Worm (Caenorhabditis elegans): Measurements from ENCODE around the gene F59F5.5.
A peak's percentile ranks its signal among the peaks of the same experiment; 100 is the strongest.

The F59F5.5 gene

DNA sequence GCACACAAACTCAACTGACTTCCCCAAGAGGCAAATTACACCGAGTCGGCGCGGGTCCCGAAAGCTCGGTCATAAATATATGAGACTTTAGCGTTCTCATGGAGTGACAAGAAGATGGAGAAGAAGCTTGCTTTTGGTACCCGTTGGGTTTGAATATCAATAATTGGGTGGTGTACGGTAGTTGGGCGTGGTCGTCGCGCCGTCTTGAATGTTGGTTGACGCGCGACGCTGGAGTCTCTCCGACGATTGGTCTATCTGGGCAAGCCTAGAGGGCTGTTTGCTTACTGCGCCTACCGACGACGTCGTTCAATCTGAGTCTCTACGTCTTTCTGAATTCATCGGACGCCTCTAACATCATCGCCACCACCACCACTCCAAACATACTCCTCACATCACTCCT is 31.0 kb upstream of the F59F5.5 start:
- no peak for TF ChIP-seq nhr-76 (tag; optimal IDR thresholded peaks at IDR 0.05)
- no peak for TF ChIP-seq ceh-16 (tag; optimal IDR thresholded peaks at IDR 0.05)
- no peak for TF ChIP-seq aly-2 (tag; optimal IDR thresholded peaks at IDR 0.05)
- TF ChIP-seq eor-1 (tag; optimal IDR thresholded peaks at IDR 0.05) = no peak
- no peak for TF ChIP-seq mml-1 (tag; optimal IDR thresholded peaks at IDR 0.05)
- TF ChIP-seq nfya-1 (tag; optimal IDR thresholded peaks at IDR 0.05; ENCODE audit: insufficient read depth) = peak; percentile 82

- no peak for TF ChIP-seq elt-3 (tag; optimal IDR thresholded peaks at IDR 0.05)
- no peak for TF ChIP-seq mml-1 (tag; optimal IDR thresholded peaks at IDR 0.05)
- no peak for TF ChIP-seq daf-12 (tag; optimal IDR thresholded peaks at IDR 0.05)
- TF ChIP-seq elt-2 (tag; optimal IDR thresholded peaks at IDR 0.05) = no peak
- TF ChIP-seq sea-2 (GFP tag; optimal IDR thresholded peaks at IDR 0.05) = no peak
- TF ChIP-seq ceh-9 (tag; optimal IDR thresholded peaks at IDR 0.05) = no peak
- TF ChIP-seq nhr-77 (tag; optimal IDR thresholded peaks at IDR 0.05) = no peak
- no peak for TF ChIP-seq mdl-1 (tag; optimal IDR thresholded peaks at IDR 0.05)
- TF ChIP-seq ztf-11 (tag; optimal IDR thresholded peaks at IDR 0.05) = no peak
- no peak for TF ChIP-seq nhr-76 (tag; optimal IDR thresholded peaks at IDR 0.05)
- no peak for TF ChIP-seq ceh-28 (tag; optimal IDR thresholded peaks at IDR 0.05)
- no peak for TF ChIP-seq lin-39 (tag; optimal IDR thresholded peaks at IDR 0.05)
- no peak for TF ChIP-seq hmg-11 (tag; optimal IDR thresholded peaks at IDR 0.05)
- TF ChIP-seq nhr-28 (tag; optimal IDR thresholded peaks at IDR 0.05) = no peak
- TF ChIP-seq nhr-43 (tag; optimal IDR thresholded peaks at IDR 0.05; ENCODE audit: poor library complexity, severe bottlenecking) = no peak
- no peak for TF ChIP-seq fos-1 (tag; optimal IDR thresholded peaks at IDR 0.05)
- TF ChIP-seq ceh-16 (tag; optimal IDR thresholded peaks at IDR 0.05) = no peak
Observed at ce11 chrX:10516549-10516948, 29.3 kb upstream of the F59F5.5 start.

- TF ChIP-seq unc-39 (tag; optimal IDR thresholded peaks at IDR 0.05) = no peak
- no peak for TF ChIP-seq ama-1 (optimal IDR thresholded peaks at IDR 0.05)
- no peak for TF ChIP-seq eor-1 (tag; optimal IDR thresholded peaks at IDR 0.05)
- TF ChIP-seq nhr-11 (tag; optimal IDR thresholded peaks at IDR 0.05) = no peak
- no peak for TF ChIP-seq nhr-23 (tag; optimal IDR thresholded peaks at IDR 0.05)
- no peak for TF ChIP-seq elt-2 (tag; optimal IDR thresholded peaks at IDR 0.05)
- TF ChIP-seq ZK546.5 (tag; optimal IDR thresholded peaks at IDR 0.05) = no peak
- no peak for TF ChIP-seq nhr-12 (tag; optimal IDR thresholded peaks at IDR 0.05)
- TF ChIP-seq nhr-77 (tag; optimal IDR thresholded peaks at IDR 0.05) = no peak
- TF ChIP-seq mml-1 (tag; optimal IDR thresholded peaks at IDR 0.05) = no peak
- TF ChIP-seq nhr-28 (tag; optimal IDR thresholded peaks at IDR 0.05) = no peak
- no peak for TF ChIP-seq mdl-1 (tag; optimal IDR thresholded peaks at IDR 0.05)
- TF ChIP-seq lin-39 (tag; optimal IDR thresholded peaks at IDR 0.05) = no peak
Observed at ce11 chrX:10520185-10520584, 25.6 kb upstream of the F59F5.5 start.

- TF ChIP-seq nhr-23 (tag; optimal IDR thresholded peaks at IDR 0.05) (no peak), nhr-237 (tag; optimal IDR thresholded peaks at IDR 0.05) (no peak), elt-2 (tag; optimal IDR thresholded peaks at IDR 0.05) (no peak), ceh-82 (tag; optimal IDR thresholded peaks at IDR 0.05) (no peak), eor-1 (tag; optimal IDR thresholded peaks at IDR 0.05) (no peak), pqm-1 (tag; optimal IDR thresholded peaks at IDR 0.05) (no peak), lsy-12 (tag; optimal IDR thresholded peaks at IDR 0.05) (no peak), ztf-4 (tag; optimal IDR thresholded peaks at IDR 0.05) (no peak), nhr-28 (tag; optimal IDR thresholded peaks at IDR 0.05) (no peak), fkh-2 (tag; optimal IDR thresholded peaks at IDR 0.05) (no peak), zag-1 (tag; optimal IDR thresholded peaks at IDR 0.05) (no peak), lin-15B (tag; optimal IDR thresholded peaks at IDR 0.05) (no peak), nhr-76 (tag; optimal IDR thresholded peaks at IDR 0.05) (no peak), ztf-11 (tag; optimal IDR thresholded peaks at IDR 0.05) (no peak), snpc-4 (tag; optimal IDR thresholded peaks at IDR 0.05) (no peak), nhr-11 (tag; optimal IDR thresholded peaks at IDR 0.05) (no peak), nhr-67 (tag; optimal IDR thresholded peaks at IDR 0.05) (no peak), elt-1 (tag; optimal IDR thresholded peaks at IDR 0.05) (no peak), ZK546.5 (tag; optimal IDR thresholded peaks at IDR 0.05) (no peak)
Observed at ce11 chrX:10521313-10521712, 24.5 kb upstream of the F59F5.5 start, which contains the start of gene F14F3.4. TSS of gene F14F3.4 (minus strand) at chrX:10521413.
